Worm (Caenorhabditis elegans): ENCODE measurements around the gene W07A12.8.

- TF ChIP-seq him-1 (tag; optimal IDR thresholded peaks at IDR 0.05) (no peak), W03F9.2 (tag; optimal IDR thresholded peaks at IDR 0.05) (no peak), dao-5 (tag; optimal IDR thresholded peaks at IDR 0.05) (no peak)
Observed at ce11 chrII:9116404-9116803, 49.2 kb downstream of the W07A12.8 start.

Measured in whole organism, L4/young adult.